Worm (Caenorhabditis elegans) whole organism, midembryonic: ENCODE data around the gene fog-2.

Experiments
- T22C8.4 ChIP-seq: fragments of 200-800 bp; sonication (Bioruptor generic); IDR thresholded peaks from 2 replicates; pipeline ENCODE4 v1.3.6; 2022; ENCODE audit warnings: missing genetic modification characterization, missing compliant biosample characterization
- cog-1 ChIP-seq: sonication (generic microtip); optimal IDR thresholded peaks from 2 replicates; lab custom pipeline; 2016; ENCODE audit warnings: missing genetic modification characterization, missing compliant biosample characterization
- flt-1 ChIP-seq: fragments of 200-800 bp; sonication (Bioruptor generic); IDR thresholded peaks from 2 replicates; pipeline ENCODE4 v1.3.6; 2022; ENCODE audit warnings: missing genetic modification characterization, missing compliant biosample characterization
- klf-2 ChIP-seq: fragments of 200-800 bp; sonication (Bioruptor generic); conservative IDR thresholded peaks from 2 replicates; pipeline ENCODE4 v1.3.6; 2022; ENCODE audit warnings: missing genetic modification reagents, missing genetic modification characterization, missing compliant biosample characterization
- ref-1 ChIP-seq: fragments of 200-800 bp; sonication (Bioruptor generic); conservative IDR thresholded peaks from 2 replicates; pipeline ENCODE4 v1.3.6; 2022; ENCODE audit warnings: missing genetic modification reagents, missing genetic modification characterization, missing compliant biosample characterization
- tab-1 ChIP-seq: fragments of 200-800 bp; sonication (Bioruptor generic); IDR thresholded peaks from 2 replicates; pipeline ENCODE4 v1.3.6; 2022; ENCODE audit warnings: missing genetic modification characterization, missing compliant biosample characterization
- ztf-29 ChIP-seq: fragments of 200-800 bp; sonication (Bioruptor generic); IDR thresholded peaks from 2 replicates; pipeline ENCODE4 v1.3.6; 2022; ENCODE audit warnings: missing genetic modification reagents, missing genetic modification characterization, missing compliant biosample characterization

ce11 chrV:20161781-20162289 lies 37.2 kb upstream of the fog-2 start:
- TF ChIP-seq ztf-29 (GFP tag; lab: Robert Waterston, UW) (no peak), flt-1 (GFP tag; lab: Robert Waterston, UW) (no peak), tab-1 (no peak), T22C8.4 (GFP tag; lab: Robert Waterston, UW) (no peak), klf-2 (GFP tag; lab: Robert Waterston, UW) (no peak), cog-1 (tag; lab: Kevin White, UChicago) (no peak), ref-1 (GFP tag; lab: Robert Waterston, UW) (no peak)
